Worm (Caenorhabditis elegans) whole organism, L4/young adult: ENCODE data around the gene mrps-23.

Source experiments
- W03F9.2 ChIP-seq: fragments of 150-350 bp; optimal IDR thresholded peaks from 2 replicates; lab custom pipeline; 2014; ENCODE audit warnings: missing biosample characterization, missing genetic modification characterization
- dao-5 ChIP-seq: sonication (generic microtip); optimal IDR thresholded peaks from 2 replicates; lab custom pipeline; 2016; ENCODE audit warnings: missing genotype, missing genetic modification characterization, moderate library complexity, missing compliant biosample characterization
- him-1 ChIP-seq: sonication (generic microtip); optimal IDR thresholded peaks from 2 replicates; lab custom pipeline; 2016; ENCODE audit warnings: missing genotype, missing genetic modification reagents, missing genetic modification characterization, missing compliant biosample characterization

- TF ChIP-seq dao-5 (tag; lab: Kevin White, UChicago) (no peak), him-1 (no peak), W03F9.2 (tag; lab: Kevin White, UChicago) (no peak)
These were observed 33.7 kb downstream of the mrps-23 start for ce11 chrIII:9489798-9490197.
